Fruit fly (Drosophila melanogaster) whole organism, embryonic: ENCODE measurements around the gene CCDC53.

Source experiments
- Atf-2 ChIP-seq: fragments of 200-800 bp; sonication (Bioruptor generic); optimal IDR thresholded peaks from 2 replicates; lab custom pipeline; 2016; ENCODE audit warnings: missing biosample characterization, missing genetic modification characterization
- Atf3 ChIP-seq: fragments of 200-800 bp; sonication (Bioruptor generic); optimal IDR thresholded peaks from 3 replicates; lab custom pipeline; 2016; ENCODE audit warnings: missing biosample characterization, missing genetic modification characterization
- Awh ChIP-seq: fragments of 200-800 bp; sonication (Bioruptor generic); IDR thresholded peaks from 2 replicates; pipeline ENCODE4, ENCODE4 v1.3.6; 2022; ENCODE audit warnings: missing biosample characterization, missing genetic modification characterization
- BEAF-32 ChIP-seq: fragments of 200-800 bp; sonication (Bioruptor generic); optimal IDR thresholded peaks from 3 replicates; lab custom pipeline; 2017; ENCODE audit warnings: missing biosample characterization, missing genetic modification characterization, mild to moderate bottlenecking, moderate library complexity, missing genetic modification reagents
- CG10431 ChIP-seq: fragments of 200-800 bp; sonication (Bioruptor generic); optimal IDR thresholded peaks from 3 replicates; lab custom pipeline; 2018; ENCODE audit warnings: missing biosample characterization, mild to moderate bottlenecking, missing genetic modification characterization
- CG10565 ChIP-seq: fragments of 200-800 bp; sonication (Bioruptor generic); optimal IDR thresholded peaks from 3 replicates; lab custom pipeline; 2016; ENCODE audit warnings: missing biosample characterization, mild to moderate bottlenecking, missing genetic modification characterization
- CG10654 ChIP-seq: fragments of 200-800 bp; sonication (Bioruptor generic); optimal IDR thresholded peaks from 2 replicates; lab custom pipeline; 2016; ENCODE audit warnings: missing biosample characterization, missing genetic modification characterization
- CG10979 ChIP-seq: fragments of 200-800 bp; sonication (Bioruptor generic); optimal IDR thresholded peaks from 2 replicates; lab custom pipeline; 2018; ENCODE audit warnings: missing biosample characterization, mild to moderate bottlenecking, missing genetic modification characterization, moderate library complexity
- CG11456 ChIP-seq: fragments of 200-800 bp; sonication (Bioruptor generic); IDR thresholded peaks from 3 replicates; pipeline ENCODE4 v1.3.6; 2022; ENCODE audit warnings: missing biosample characterization, missing genetic modification characterization
- CG12659 ChIP-seq: fragments of 200-800 bp; sonication (Bioruptor generic); optimal IDR thresholded peaks from 3 replicates; lab custom pipeline; 2017; ENCODE audit warnings: mild to moderate bottlenecking, missing biosample characterization, missing genetic modification reagents, missing genetic modification characterization
- CG14050 ChIP-seq: fragments of 200-800 bp; sonication (Bioruptor generic); IDR thresholded peaks from 3 replicates; pipeline ENCODE4 v1.3.6; 2022; ENCODE audit warnings: missing biosample characterization, missing genetic modification characterization
- CG14441 ChIP-seq: fragments of 200-800 bp; sonication (Bioruptor generic); IDR thresholded peaks from 2 replicates; pipeline ENCODE4 v1.3.6; 2022; ENCODE audit warnings: missing biosample characterization, missing genetic modification characterization
- CG14667 ChIP-seq: fragments of 200-800 bp; sonication (Bioruptor generic); IDR thresholded peaks from 2 replicates; pipeline ENCODE4 v1.3.6; 2022; ENCODE audit warnings: missing biosample characterization, missing genetic modification characterization
- CG15073 ChIP-seq: fragments of 200-800 bp; sonication (Bioruptor generic); optimal IDR thresholded peaks from 2 replicates; lab custom pipeline; 2016; ENCODE audit warnings: missing biosample characterization, missing genetic modification characterization
- CG15696 ChIP-seq: fragments of 200-800 bp; sonication (Bioruptor generic); optimal IDR thresholded peaks from 2 replicates; lab custom pipeline; 2019; ENCODE audit warnings: missing biosample characterization, mild to moderate bottlenecking, missing genetic modification characterization, moderate library complexity
- CG17612 ChIP-seq: fragments of 200-800 bp; sonication (Bioruptor generic); IDR thresholded peaks from 2 replicates; pipeline ENCODE4 v1.3.6; 2022; ENCODE audit warnings: missing biosample characterization, missing genetic modification characterization
- CG2199 ChIP-seq: fragments of 200-800 bp; sonication (Bioruptor generic); IDR thresholded peaks from 3 replicates; pipeline ENCODE4 v1.3.6; 2022; ENCODE audit warnings: missing biosample characterization, missing genetic modification characterization
- CG2202 ChIP-seq: fragments of 200-800 bp; sonication (Bioruptor generic); optimal IDR thresholded peaks from 2 replicates; lab custom pipeline; 2018; ENCODE audit warnings: missing biosample characterization, mild to moderate bottlenecking, missing genetic modification characterization
- CG2889 ChIP-seq: fragments of 200-800 bp; sonication (Bioruptor generic); IDR thresholded peaks from 3 replicates; pipeline ENCODE4 v1.3.6; 2022; ENCODE audit warnings: missing biosample characterization, missing genetic modification characterization
- CG31365 ChIP-seq: fragments of 200-800 bp; sonication (Bioruptor generic); optimal IDR thresholded peaks from 2 replicates; lab custom pipeline; 2018; ENCODE audit warnings: missing biosample characterization, mild to moderate bottlenecking, missing genetic modification characterization
- CG31441 ChIP-seq: fragments of 200-800 bp; sonication (Bioruptor generic); IDR thresholded peaks from 2 replicates; pipeline ENCODE4 v1.3.6; 2022; ENCODE audit warnings: missing biosample characterization, missing genetic modification characterization
- CG34422 ChIP-seq: fragments of 200-800 bp; sonication (Bioruptor generic); IDR thresholded peaks from 3 replicates; pipeline ENCODE4 v1.3.6; 2022; ENCODE audit warnings: missing biosample characterization, missing genetic modification characterization
- CG42726 ChIP-seq: fragments of 200-800 bp; sonication (Bioruptor generic); IDR thresholded peaks from 2 replicates; pipeline ENCODE4 v1.3.6; 2022; ENCODE audit warnings: missing biosample characterization, missing genetic modification characterization; ENCODE audit not compliant: partially characterized antibody
- CG5953 ChIP-seq: fragments of 200-800 bp; sonication (Bioruptor generic); IDR thresholded peaks from 2 replicates; pipeline ENCODE4 v1.3.6; 2022; ENCODE audit warnings: missing biosample characterization, missing genetic modification characterization
- CG7839 ChIP-seq: fragments of 200-800 bp; sonication (Bioruptor generic); optimal IDR thresholded peaks from 3 replicates; lab custom pipeline; 2018; ENCODE audit warnings: missing biosample characterization, mild to moderate bottlenecking, missing genetic modification characterization, moderate library complexity
- CG9932 ChIP-seq: fragments of 200-800 bp; sonication (Bioruptor generic); IDR thresholded peaks from 2 replicates; pipeline ENCODE4 v1.3.6; 2022; ENCODE audit warnings: missing biosample characterization, missing genetic modification characterization
- GATAe ChIP-seq: fragments of 200-800 bp; sonication (Bioruptor generic); conservative IDR thresholded peaks from 2 replicates; pipeline ENCODE4 v1.3.6; 2022; ENCODE audit warnings: missing biosample characterization, missing genetic modification characterization
- Kr ChIP-seq: fragments of 200-800 bp; sonication (Bioruptor generic); optimal IDR thresholded peaks from 2 replicates; lab custom pipeline; 2017; ENCODE audit warnings: missing biosample characterization, mild to moderate bottlenecking, missing genetic modification characterization
- NC2α ChIP-seq: fragments of 200-800 bp; sonication (Bioruptor generic); optimal IDR thresholded peaks from 2 replicates; lab custom pipeline; 2016; ENCODE audit warnings: missing biosample characterization, missing genetic modification characterization
- Nf-YC ChIP-seq: fragments of 200-800 bp; optimal IDR thresholded peaks from 3 replicates; lab custom pipeline; 2019; ENCODE audit warnings: missing biosample characterization, mild to moderate bottlenecking, missing genetic modification characterization, moderate library complexity
- Stat92E ChIP-seq, 3 experiments: fragments of >200 bp in 2 of 3; fragments of 200-800 bp in 1 of 3; sonication (Bioruptor generic) in 1 of 3; optimal IDR thresholded peaks; 2 replicates each; lab custom pipeline; 2017 to 2019; ENCODE audit warnings: missing biosample characterization in 3 of 3, missing genetic modification characterization in 3 of 3, mild to moderate bottlenecking in 1 of 3, moderate library complexity in 1 of 3
- aop ChIP-seq: fragments of 200-800 bp; sonication (Bioruptor generic); IDR thresholded peaks from 2 replicates; pipeline ENCODE4 v1.3.6; 2022; ENCODE audit warnings: missing biosample characterization, missing genetic modification characterization
- bcd ChIP-seq: fragments of 200-800 bp; sonication (Bioruptor generic); optimal IDR thresholded peaks from 2 replicates; lab custom pipeline; 2017; ENCODE audit warnings: missing biosample characterization, mild to moderate bottlenecking, missing genetic modification characterization
- corto ChIP-seq: fragments of 200-800 bp; sonication (Bioruptor generic); optimal IDR thresholded peaks from 2 replicates; lab custom pipeline; 2016; ENCODE audit warnings: missing biosample characterization, mild to moderate bottlenecking, missing genetic modification characterization, moderate library complexity
- crc ChIP-seq: fragments of 200-800 bp; sonication (Bioruptor generic); optimal IDR thresholded peaks from 2 replicates; lab custom pipeline; 2016; ENCODE audit warnings: missing biosample characterization, missing genetic modification characterization
- croc ChIP-seq: fragments of 200-800 bp; sonication (Bioruptor generic); conservative IDR thresholded peaks from 3 replicates; pipeline ENCODE4 v1.3.6; 2022; ENCODE audit warnings: missing biosample characterization, missing genetic modification characterization
- da ChIP-seq: fragments of 200-800 bp; sonication (Bioruptor generic); optimal IDR thresholded peaks from 2 replicates; lab custom pipeline; 2016; ENCODE audit warnings: missing biosample characterization, missing genetic modification characterization
- dan ChIP-seq: fragments of 200-800 bp; sonication (Bioruptor generic); IDR thresholded peaks from 2 replicates; pipeline ENCODE4 v1.3.6; 2022; ENCODE audit warnings: missing biosample characterization, missing genetic modification characterization
- en ChIP-seq: fragments of 200-800 bp; sonication (Bioruptor generic); optimal IDR thresholded peaks from 2 replicates; lab custom pipeline; 2016; ENCODE audit warnings: missing biosample characterization, missing genetic modification characterization
- fd64A ChIP-seq: fragments of 200-800 bp; sonication (Bioruptor generic); optimal IDR thresholded peaks from 3 replicates; lab custom pipeline; 2018; ENCODE audit warnings: missing biosample characterization, mild to moderate bottlenecking, missing genetic modification characterization
- gcm ChIP-seq: fragments of 200-800 bp; sonication (Bioruptor generic); optimal IDR thresholded peaks from 2 replicates; lab custom pipeline; 2019; ENCODE audit warnings: missing biosample characterization, mild to moderate bottlenecking, missing genetic modification characterization, moderate library complexity
- gt ChIP-seq: fragments of 200-800 bp; sonication (Bioruptor generic); IDR thresholded peaks from 2 replicates; pipeline ENCODE4 v1.3.6; 2022; ENCODE audit warnings: missing biosample characterization, missing genetic modification characterization
- jing ChIP-seq: fragments of 200-800 bp; sonication (Bioruptor generic); optimal IDR thresholded peaks from 2 replicates; lab custom pipeline; 2018; ENCODE audit warnings: missing biosample characterization, mild to moderate bottlenecking, missing genetic modification characterization
- klu ChIP-seq: fragments of 200-800 bp; sonication (Bioruptor generic); IDR thresholded peaks from 2 replicates; pipeline ENCODE4 v1.3.6; 2022; ENCODE audit warnings: missing biosample characterization, missing genetic modification characterization
- mirr ChIP-seq: fragments of 200-800 bp; sonication (Bioruptor generic); optimal IDR thresholded peaks from 3 replicates; lab custom pipeline; 2018; ENCODE audit warnings: missing biosample characterization, mild to moderate bottlenecking, missing genetic modification characterization
- peb ChIP-seq: fragments of 200-800 bp; sonication (Bioruptor generic); IDR thresholded peaks from 2 replicates; pipeline ENCODE4 v1.3.6; 2022; ENCODE audit warnings: missing biosample characterization, missing genetic modification characterization
- pum ChIP-seq: fragments of 200-800 bp; sonication (Bioruptor generic); optimal IDR thresholded peaks from 2 replicates; lab custom pipeline; 2016; ENCODE audit warnings: missing biosample characterization, missing genetic modification characterization
- ro ChIP-seq: fragments of 200-800 bp; sonication (Bioruptor generic); IDR thresholded peaks from 2 replicates; pipeline ENCODE4 v1.3.6; 2022; ENCODE audit warnings: missing biosample characterization, missing genetic modification characterization
- row ChIP-seq: fragments of 200-800 bp; sonication (Bioruptor generic); IDR thresholded peaks from 3 replicates; pipeline ENCODE4 v1.3.6; 2022; ENCODE audit warnings: missing biosample characterization, missing genetic modification characterization
- run ChIP-seq: fragments of 200-800 bp; sonication (Bioruptor generic); optimal IDR thresholded peaks from 3 replicates; lab custom pipeline; 2018; ENCODE audit warnings: missing biosample characterization, mild to moderate bottlenecking, missing genetic modification characterization
- sna ChIP-seq: fragments of 200-800 bp; sonication (Bioruptor generic); IDR thresholded peaks from 2 replicates; pipeline ENCODE4 v1.3.6; 2022; ENCODE audit warnings: missing biosample characterization, missing genetic modification characterization; ENCODE audit not compliant: partially characterized antibody
- sug ChIP-seq: fragments of 200-800 bp; optimal IDR thresholded peaks from 2 replicates; lab custom pipeline; 2019; ENCODE audit warnings: missing biosample characterization, mild to moderate bottlenecking, missing genetic modification characterization, moderate library complexity
- toy ChIP-seq: fragments of 200-800 bp; sonication (Bioruptor generic); IDR thresholded peaks from 2 replicates; pipeline ENCODE4 v1.3.6; 2022; ENCODE audit warnings: missing biosample characterization, missing genetic modification characterization

Gene CCDC53

dm6 chr2L:8080645-8081044 is 39.7 kb downstream of the CCDC53 start (continued):
- TF ChIP-seq CG15073 (GFP tag; lab: Kevin White, UChicago) (no peak), CG2889 (GFP tag; lab: Robert Waterston, UW) (no peak), CG14050 (GFP tag; lab: Robert Waterston, UW) (no peak), jing (no peak), NC2α (GFP tag; lab: Kevin White, UChicago) (no peak), CG34422 (GFP tag; lab: Robert Waterston, UW) (no peak), CG9932 (GFP tag; lab: Robert Waterston, UW) (no peak), Kr (GFP tag; lab: Kevin White, UChicago) (no peak), CG17612 (GFP tag; lab: Robert Waterston, UW) (no peak), CG10979 (tag; lab: Kevin White, UChicago) (peak; percentile 50), corto (GFP tag; lab: Kevin White, UChicago) (no peak), sna (no peak), BEAF-32 (GFP tag; lab: Kevin White, UChicago) (no peak), Stat92E (GFP tag; optimal IDR thresholded peaks at IDR 0.05; lab: Kevin White, UChicago) (no peak), CG5953 (GFP tag; lab: Robert Waterston, UW) (no peak), bcd (no peak), gt (GFP tag; lab: Robert Waterston, UW) (no peak), CG15696 (tag; lab: Kevin White, UChicago) (no peak), crc (GFP tag; lab: Kevin White, UChicago) (no peak), CG31441 (GFP tag; lab: Robert Waterston, UW) (no peak), gcm (GFP tag; lab: Kevin White, UChicago) (peak; percentile 83), klu (GFP tag; lab: Robert Waterston, UW) (no peak), CG42726 (GFP tag; lab: Robert Waterston, UW) (no peak), mirr (GFP tag; lab: Kevin White, UChicago) (no peak), fd64A (GFP tag; lab: Kevin White, UChicago) (no peak), CG31365 (tag; lab: Kevin White, UChicago) (no peak), Atf-2 (GFP tag; lab: Kevin White, UChicago) (no peak), run (tag; lab: Kevin White, UChicago) (peak; percentile 44), peb (GFP tag; lab: Robert Waterston, UW) (no peak), GATAe (GFP tag; lab: Robert Waterston, UW) (no peak), aop (GFP tag; lab: Robert Waterston, UW) (no peak), row (GFP tag; lab: Robert Waterston, UW) (peak; percentile 37; the same call in 1 of the 3 replicates), CG12659 (GFP tag; lab: Kevin White, UChicago) (peak; percentile 33), CG2199 (no peak), ro (GFP tag; lab: Robert Waterston, UW) (no peak), CG10431 (GFP tag; lab: Kevin White, UChicago) (no peak), Awh (GFP tag; lab: Robert Waterston, UW) (no peak), da (GFP tag; lab: Kevin White, UChicago) (no peak), sug (no peak), pum (GFP tag; lab: Kevin White, UChicago) (no peak), CG10654 (GFP tag; lab: Kevin White, UChicago) (no peak), CG10565 (GFP tag; lab: Kevin White, UChicago) (no peak), toy (GFP tag; lab: Robert Waterston, UW) (no peak), CG2202 (peak; percentile 59), en (no peak), dan (GFP tag; lab: Robert Waterston, UW) (no peak), Nf-YC (tag; lab: Kevin White, UChicago) (no peak), Atf3 (GFP tag; lab: Kevin White, UChicago) (no peak), CG14667 (GFP tag; lab: Robert Waterston, UW) (no peak), CG7839 (tag; lab: Kevin White, UChicago) (no peak), CG14441 (GFP tag; lab: Robert Waterston, UW) (no peak), CG11456 (GFP tag; lab: Robert Waterston, UW) (no peak), croc (no peak)
